Worm (Caenorhabditis elegans) whole organism, early embryonic: ENCODE data around the gene clec-153.

ENCODE experiments used
- B0310.2 ChIP-seq: sonication (generic microtip); optimal IDR thresholded peaks from 2 replicates; lab custom pipeline; 2016; ENCODE audit warnings: mild to moderate bottlenecking, missing genetic modification characterization, missing compliant biosample characterization
- F13C5.2 ChIP-seq: sonication (generic microtip); optimal IDR thresholded peaks from 2 replicates; lab custom pipeline; 2017; ENCODE audit warnings: mild to moderate bottlenecking, missing genetic modification characterization, inconsistent platforms, missing compliant biosample characterization
- aly-1 ChIP-seq: sonication (generic microtip); optimal IDR thresholded peaks from 2 replicates; lab custom pipeline; 2016; ENCODE audit warnings: missing genetic modification characterization, missing compliant biosample characterization
- ama-1 ChIP-seq: fragments of 150-350 bp; optimal IDR thresholded peaks from 2 replicates; lab custom pipeline; 2014
- ceh-13 ChIP-seq: fragments of 200-800 bp; sonication (Bioruptor generic); optimal IDR thresholded peaks from 2 replicates; lab custom pipeline; 2018; ENCODE audit warnings: mild to moderate bottlenecking, missing genetic modification characterization, missing compliant biosample characterization
- ceh-36 ChIP-seq: sonication (generic microtip); optimal IDR thresholded peaks from 2 replicates; lab custom pipeline; 2016; ENCODE audit warnings: missing genetic modification characterization, inconsistent platforms, missing compliant biosample characterization
- ets-7 ChIP-seq: sonication (generic microtip); optimal IDR thresholded peaks from 2 replicates; lab custom pipeline; 2016; ENCODE audit warnings: missing genotype, missing genetic modification characterization, missing compliant biosample characterization
- flt-1 ChIP-seq: fragments of 200-800 bp; sonication (Bioruptor generic); IDR thresholded peaks from 2 replicates; pipeline ENCODE4 v1.3.6; 2022; ENCODE audit warnings: missing genetic modification characterization, missing compliant biosample characterization
- hmbx-1 ChIP-seq: sonication (generic microtip); optimal IDR thresholded peaks from 2 replicates; lab custom pipeline; 2016; ENCODE audit warnings: mild to moderate bottlenecking, missing genetic modification characterization, missing compliant biosample characterization
- hmg-4 ChIP-seq: fragments of 200-800 bp; sonication (Bioruptor generic); optimal IDR thresholded peaks from 2 replicates; lab custom pipeline; 2018; ENCODE audit warnings: mild to moderate bottlenecking, missing genetic modification characterization, missing compliant biosample characterization
- hnd-1 ChIP-seq: sonication (generic microtip); optimal IDR thresholded peaks from 2 replicates; lab custom pipeline; 2016; ENCODE audit warnings: missing genetic modification characterization, missing compliant biosample characterization
- pes-1 ChIP-seq: fragments of 200-800 bp; sonication (Bioruptor generic); IDR thresholded peaks from 2 replicates; pipeline ENCODE4 v1.3.6; 2022; ENCODE audit warnings: missing genetic modification reagents, missing genetic modification characterization, missing compliant biosample characterization
- scrt-1 ChIP-seq: fragments of 200-800 bp; sonication (Bioruptor generic); IDR thresholded peaks from 2 replicates; pipeline ENCODE4 v1.3.6; 2022; ENCODE audit warnings: missing genetic modification characterization, missing compliant biosample characterization
- sea-1 ChIP-seq: fragments of 200-800 bp; sonication (Bioruptor generic); conservative IDR thresholded peaks from 2 replicates; pipeline ENCODE4 v1.3.6; 2022; ENCODE audit warnings: missing genetic modification characterization, missing compliant biosample characterization
- tbx-11 ChIP-seq: fragments of 200-800 bp; sonication (Bioruptor generic); IDR thresholded peaks from 2 replicates; pipeline ENCODE4 v1.3.6; 2022; ENCODE audit warnings: missing genetic modification characterization, missing compliant biosample characterization
- tbx-37 ChIP-seq: fragments of 200-800 bp; sonication (Bioruptor generic); conservative IDR thresholded peaks from 2 replicates; pipeline ENCODE4 v1.3.6; 2022; ENCODE audit warnings: missing genetic modification reagents, missing genetic modification characterization, missing compliant biosample characterization
- tra-4 ChIP-seq: sonication (generic microtip); optimal IDR thresholded peaks from 2 replicates; lab custom pipeline; 2017; ENCODE audit warnings: missing genetic modification characterization, missing compliant biosample characterization

The clec-153 gene

DNA sequence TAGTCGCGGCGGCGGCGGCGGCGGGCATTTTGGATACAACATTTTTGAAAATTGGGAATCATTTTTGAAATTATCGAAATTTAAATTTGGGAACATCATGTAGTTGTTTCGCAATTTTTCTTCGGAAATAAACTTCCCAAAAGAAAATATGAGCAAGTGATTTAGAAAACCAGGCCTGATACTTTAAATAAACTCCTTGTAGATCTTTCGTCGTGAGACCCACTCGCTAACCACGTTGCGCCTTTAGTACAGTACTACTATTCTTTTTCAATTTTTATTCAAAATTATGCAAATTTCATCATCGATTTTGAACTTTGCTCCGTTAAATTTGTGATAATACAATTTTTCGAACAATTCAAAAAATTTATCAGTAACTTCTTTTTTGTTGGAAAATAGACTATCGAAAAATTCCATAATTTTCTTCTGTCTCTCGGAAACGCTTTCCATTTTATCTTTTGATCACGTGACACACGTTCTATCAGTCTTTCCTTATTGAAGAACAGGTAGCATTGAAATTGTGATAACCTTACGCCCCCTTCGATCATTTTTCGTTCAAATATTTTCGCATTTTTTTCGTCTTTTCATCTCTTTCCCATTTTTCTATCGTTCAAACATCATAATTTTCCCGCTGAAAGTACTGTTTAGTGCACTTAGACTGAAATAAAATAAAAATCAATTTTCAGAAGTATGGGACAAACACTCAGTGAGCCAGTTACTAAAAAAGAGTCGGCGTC, 14.9 kb downstream of the clec-153 start, which contains the start of gene ppm-2:
ppm-2 (plus strand) TSS at position 684 of the 734 bp plus-strand sequence.
- no peak for TF ChIP-seq ceh-13
- TF ChIP-seq B0310.2 (tag; lab: Kevin White, UChicago), result no peak
- TF ChIP-seq aly-1 (tag; lab: Kevin White, UChicago), result no peak
- no peak for TF ChIP-seq hmbx-1 (tag; lab: Kevin White, UChicago)
- TF ChIP-seq hmg-4 (GFP tag; lab: Kevin White, UChicago), result no peak

DNA sequence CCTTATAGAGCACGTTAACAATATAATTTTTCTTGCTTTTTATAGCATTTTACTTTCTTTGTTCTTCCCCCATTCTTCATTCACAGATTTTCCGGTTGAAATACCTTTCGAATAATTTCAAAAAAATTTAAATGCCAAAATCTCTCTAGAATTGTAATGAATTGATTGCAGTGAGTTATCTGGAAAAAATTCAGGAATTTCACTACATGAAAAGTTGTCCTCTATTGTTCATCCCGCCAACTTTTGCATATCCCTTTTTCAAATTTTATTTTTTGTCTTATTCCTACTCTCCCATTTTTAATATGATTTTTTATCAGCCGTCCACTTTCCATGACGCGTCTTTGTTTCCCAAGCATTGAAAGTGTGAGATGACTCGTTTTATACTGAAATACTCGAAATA, 18.3 kb downstream of the clec-153 start:
- TF ChIP-seq hmbx-1 (tag; lab: Kevin White, UChicago), result no peak
- no peak for TF ChIP-seq sea-1 (GFP tag; lab: Robert Waterston, UW)
- no peak for TF ChIP-seq ama-1 (lab: Kevin White, UChicago)
- no peak for TF ChIP-seq tbx-37 (GFP tag; lab: Robert Waterston, UW)
- TF ChIP-seq aly-1 (tag; lab: Kevin White, UChicago), result no peak
- no peak for TF ChIP-seq hmg-4 (GFP tag; lab: Kevin White, UChicago)
- no peak for TF ChIP-seq F13C5.2 (tag; lab: Kevin White, UChicago)
- no peak for TF ChIP-seq tbx-11 (GFP tag; lab: Robert Waterston, UW)
- no peak for TF ChIP-seq B0310.2 (tag; lab: Kevin White, UChicago)
- no peak for TF ChIP-seq tra-4 (tag; lab: Kevin White, UChicago)
- no peak for TF ChIP-seq hnd-1
- TF ChIP-seq ceh-13, result no peak
- no peak for TF ChIP-seq pes-1 (GFP tag; lab: Robert Waterston, UW)
- TF ChIP-seq scrt-1 (GFP tag; lab: Robert Waterston, UW), result no peak
- no peak for TF ChIP-seq ceh-36 (tag; lab: Kevin White, UChicago)
- no peak for TF ChIP-seq ets-7
- TF ChIP-seq flt-1 (GFP tag; lab: Robert Waterston, UW), result no peak

DNA sequence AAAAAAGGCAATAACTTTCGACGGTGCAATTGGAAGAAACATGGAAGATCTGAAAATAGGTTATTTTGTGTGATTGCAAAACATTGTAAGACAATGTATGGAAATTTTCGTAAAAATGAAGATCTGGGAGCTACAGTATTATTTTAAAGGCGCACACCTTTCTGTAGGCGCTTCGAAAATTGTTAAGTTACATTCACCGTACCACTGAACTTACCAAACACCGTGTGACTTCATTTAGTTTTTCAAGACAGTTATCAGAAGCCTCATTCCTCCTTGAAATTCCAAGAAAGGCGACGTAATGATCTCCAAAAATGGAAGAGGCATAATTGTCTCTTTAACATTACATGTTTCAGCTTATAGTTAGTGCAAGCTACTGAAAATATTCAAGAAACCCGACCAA, 18.9 kb downstream of the clec-153 start:
- TF ChIP-seq hmbx-1 (tag; lab: Kevin White, UChicago) (no peak), hnd-1 (no peak), tbx-11 (GFP tag; lab: Robert Waterston, UW) (no peak), pes-1 (GFP tag; lab: Robert Waterston, UW) (no peak), ceh-13 (no peak), ets-7 (no peak), sea-1 (GFP tag; lab: Robert Waterston, UW) (no peak), ama-1 (lab: Kevin White, UChicago) (no peak), F13C5.2 (tag; lab: Kevin White, UChicago) (no peak), flt-1 (GFP tag; lab: Robert Waterston, UW) (no peak)

DNA sequence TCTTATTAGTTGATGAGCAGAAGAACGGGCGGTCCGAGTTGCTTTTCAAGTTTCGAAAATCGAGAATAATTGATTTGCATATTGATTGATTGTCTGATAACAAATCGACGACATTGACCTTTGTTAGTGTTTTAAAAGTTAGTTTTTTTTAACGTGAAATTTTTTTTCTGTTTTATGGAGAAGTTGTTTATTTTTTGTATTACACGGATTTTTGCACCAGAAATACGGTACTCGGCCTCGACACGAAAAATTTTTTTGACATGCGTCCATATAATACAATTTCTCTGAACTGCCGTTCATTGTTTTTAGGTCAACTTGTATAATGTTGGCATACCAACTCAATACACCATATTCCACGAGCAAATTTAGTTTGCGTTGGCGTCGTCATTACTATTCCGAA, 20.4 kb downstream of the clec-153 start, which contains the start of gene T23F11.2:
T23F11.2 (minus strand) TSS at position 101 of the 400 bp plus-strand sequence.
- TF ChIP-seq scrt-1 (GFP tag; lab: Robert Waterston, UW), result no peak
- no peak for TF ChIP-seq ceh-36 (tag; lab: Kevin White, UChicago)
- TF ChIP-seq flt-1 (GFP tag; lab: Robert Waterston, UW), result no peak
- TF ChIP-seq hmbx-1 (tag; lab: Kevin White, UChicago), result no peak
- no peak for TF ChIP-seq tbx-37 (GFP tag; lab: Robert Waterston, UW)
- TF ChIP-seq ceh-13, result no peak
- no peak for TF ChIP-seq B0310.2 (tag; lab: Kevin White, UChicago)
- no peak for TF ChIP-seq hnd-1
- TF ChIP-seq sea-1 (GFP tag; lab: Robert Waterston, UW), result no peak
- no peak for TF ChIP-seq hmg-4 (GFP tag; lab: Kevin White, UChicago)
- no peak for TF ChIP-seq tbx-11 (GFP tag; lab: Robert Waterston, UW)

DNA sequence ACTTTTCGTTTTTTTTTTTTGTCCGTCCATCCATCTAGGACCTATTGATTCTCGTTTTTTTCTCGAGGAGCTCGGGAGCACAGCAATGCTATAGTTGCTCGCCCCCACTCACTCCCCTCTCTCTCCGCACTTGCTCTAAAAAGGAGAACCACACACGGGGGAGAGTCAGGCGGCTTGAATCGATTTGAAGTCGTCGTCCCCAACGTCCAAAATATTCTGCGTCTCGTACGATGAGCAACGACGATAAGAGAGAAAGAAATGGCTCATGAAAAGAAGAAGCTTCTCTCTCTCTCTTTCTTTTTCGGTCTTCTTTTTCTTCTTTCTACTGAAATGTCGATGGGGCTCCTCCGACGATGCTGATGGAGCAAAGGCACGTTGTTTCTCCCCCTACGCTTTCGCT, 21.4 kb downstream of the clec-153 start:
- TF ChIP-seq hnd-1 (no peak), F13C5.2 (tag; lab: Kevin White, UChicago) (no peak), ama-1 (lab: Kevin White, UChicago) (no peak), pes-1 (GFP tag; lab: Robert Waterston, UW) (no peak), hmbx-1 (tag; lab: Kevin White, UChicago) (no peak), ceh-13 (no peak), tbx-37 (GFP tag; lab: Robert Waterston, UW) (no peak), tra-4 (tag; lab: Kevin White, UChicago) (no peak), ets-7 (no peak), aly-1 (tag; lab: Kevin White, UChicago) (no peak), flt-1 (GFP tag; lab: Robert Waterston, UW) (no peak), ceh-36 (tag; lab: Kevin White, UChicago) (no peak), B0310.2 (tag; lab: Kevin White, UChicago) (no peak)

DNA sequence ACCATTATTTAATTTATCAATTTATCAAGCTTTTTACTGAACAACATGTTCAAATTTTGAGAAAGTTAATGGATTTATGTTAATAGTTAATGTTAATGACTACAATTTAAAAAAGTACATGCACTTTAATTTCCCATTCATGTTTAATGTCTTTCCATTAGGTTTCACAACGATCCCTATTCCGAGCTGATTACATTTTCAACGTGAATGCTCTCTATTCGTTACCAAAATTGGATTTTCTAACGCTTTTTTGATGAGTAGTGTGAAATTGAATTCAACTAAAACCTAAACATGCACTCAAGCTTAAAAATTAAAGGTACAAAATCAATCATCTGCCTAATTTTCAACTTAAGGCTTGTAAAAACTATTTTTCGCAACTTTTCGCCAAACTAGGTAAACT, 22.3 kb downstream of the clec-153 start:
- TF ChIP-seq tra-4 (tag; lab: Kevin White, UChicago) (no peak), ets-7 (no peak), sea-1 (GFP tag; lab: Robert Waterston, UW) (no peak), ceh-13 (no peak), ama-1 (lab: Kevin White, UChicago) (no peak), tbx-11 (GFP tag; lab: Robert Waterston, UW) (no peak), pes-1 (GFP tag; lab: Robert Waterston, UW) (no peak), hmbx-1 (tag; lab: Kevin White, UChicago) (no peak), hnd-1 (no peak), tbx-37 (GFP tag; lab: Robert Waterston, UW) (no peak), flt-1 (GFP tag; lab: Robert Waterston, UW) (no peak), ceh-36 (tag; lab: Kevin White, UChicago) (no peak), hmg-4 (GFP tag; lab: Kevin White, UChicago) (no peak), scrt-1 (GFP tag; lab: Robert Waterston, UW) (no peak), aly-1 (tag; lab: Kevin White, UChicago) (no peak), B0310.2 (tag; lab: Kevin White, UChicago) (no peak)

DNA sequence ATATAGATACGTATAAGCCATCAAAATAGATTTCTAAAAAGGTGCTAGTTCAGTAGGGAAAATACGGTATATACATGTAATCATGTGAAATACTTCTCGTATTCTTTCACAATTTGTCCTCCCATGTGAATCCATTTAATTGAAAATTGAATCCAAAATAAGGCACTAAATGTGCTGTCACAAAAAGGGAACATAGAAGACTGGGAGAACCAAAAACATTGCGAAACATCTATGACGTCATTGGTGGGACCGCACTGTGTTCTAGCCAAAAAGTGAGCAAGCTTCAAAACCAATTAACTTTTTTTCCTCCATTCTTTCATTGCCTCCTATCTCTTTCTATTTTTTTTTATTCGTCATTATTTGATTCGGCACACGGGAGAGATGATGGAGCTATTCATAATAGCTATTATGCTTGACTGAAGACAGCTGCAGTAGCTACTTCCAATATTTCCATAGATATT, 23.4 kb downstream of the clec-153 start, which contains the start of gene cdka-1:
cdka-1 (plus strand) TSS at position 411 of the 461 bp plus-strand sequence.
- TF ChIP-seq hmg-4 (GFP tag; lab: Kevin White, UChicago), result no peak
- TF ChIP-seq ets-7, result no peak
- no peak for TF ChIP-seq hmbx-1 (tag; lab: Kevin White, UChicago)
- no peak for TF ChIP-seq scrt-1 (GFP tag; lab: Robert Waterston, UW)
